Fruit fly (Drosophila melanogaster) whole organism, pupa: ENCODE measurements around the gene SelT.

Source experiments
- CG10348 ChIP-seq: fragments of 200-800 bp; sonication (Bioruptor generic); IDR thresholded peaks from 2 replicates; pipeline ENCODE4 v1.3.6; 2022; ENCODE audit warnings: missing biosample characterization, missing genetic modification characterization
- CG12605 ChIP-seq: fragments of 200-800 bp; sonication (Bioruptor generic); IDR thresholded peaks from 2 replicates; pipeline ENCODE4 v1.3.6; 2022; ENCODE audit warnings: missing biosample characterization, missing genetic modification characterization
- CG13204 ChIP-seq: fragments of 200-800 bp; sonication (Bioruptor generic); optimal IDR thresholded peaks from 2 replicates; lab custom pipeline; 2018; ENCODE audit warnings: missing biosample characterization, mild to moderate bottlenecking, missing genetic modification characterization, moderate library complexity
- CG14655 ChIP-seq: fragments of 200-800 bp; sonication (Bioruptor generic); optimal IDR thresholded peaks from 3 replicates; lab custom pipeline; 2017; ENCODE audit warnings: mild to moderate bottlenecking, missing biosample characterization, missing genetic modification reagents, missing genetic modification characterization
- CG15710 ChIP-seq: fragments of 200-800 bp; sonication (Bioruptor generic); optimal IDR thresholded peaks from 2 replicates; lab custom pipeline; 2018; ENCODE audit warnings: missing biosample characterization, mild to moderate bottlenecking, missing genetic modification characterization, moderate library complexity
- CG17806 ChIP-seq: fragments of 200-800 bp; sonication (Bioruptor generic); optimal IDR thresholded peaks from 2 replicates; lab custom pipeline; 2018; ENCODE audit warnings: missing biosample characterization, mild to moderate bottlenecking, missing genetic modification characterization, moderate library complexity
- CG32121 ChIP-seq: fragments of 200-800 bp; sonication (Bioruptor generic); IDR thresholded peaks from 2 replicates; pipeline ENCODE4 v1.3.6; 2022; ENCODE audit warnings: missing biosample characterization, missing genetic modification characterization
- CG34367 ChIP-seq: fragments of 200-800 bp; sonication (Bioruptor generic); optimal IDR thresholded peaks from 2 replicates; lab custom pipeline; 2018; ENCODE audit warnings: missing biosample characterization, mild to moderate bottlenecking, missing genetic modification characterization
- CG4496 ChIP-seq: fragments of 200-800 bp; sonication (Bioruptor generic); IDR thresholded peaks from 3 replicates; pipeline ENCODE4 v1.3.6; 2022; ENCODE audit warnings: missing biosample characterization, missing genetic modification characterization
- CG8159 ChIP-seq: fragments of 200-800 bp; sonication (Bioruptor generic); optimal IDR thresholded peaks from 3 replicates; lab custom pipeline; 2018; ENCODE audit warnings: missing biosample characterization, mild to moderate bottlenecking, missing genetic modification characterization, moderate library complexity
- CG8301 ChIP-seq: fragments of 200-800 bp; sonication (Bioruptor generic); optimal IDR thresholded peaks from 2 replicates; lab custom pipeline; 2018; ENCODE audit warnings: missing biosample characterization, mild to moderate bottlenecking, missing genetic modification characterization
- CG9948 ChIP-seq: fragments of 200-800 bp; sonication (Bioruptor generic); optimal IDR thresholded peaks from 2 replicates; lab custom pipeline; 2018; ENCODE audit warnings: missing biosample characterization, mild to moderate bottlenecking, missing genetic modification characterization, moderate library complexity
- D1 ChIP-seq: fragments of 200-800 bp; sonication (Bioruptor generic); optimal IDR thresholded peaks from 2 replicates; lab custom pipeline; 2018; ENCODE audit warnings: missing biosample characterization, mild to moderate bottlenecking, missing genetic modification characterization, moderate library complexity
- EcR ChIP-seq: fragments of 200-800 bp; sonication (Bioruptor generic); optimal IDR thresholded peaks from 3 replicates; lab custom pipeline; 2019; ENCODE audit warnings: missing biosample characterization, missing genetic modification characterization, mild to moderate bottlenecking, moderate library complexity, missing genetic modification reagents
- Ets98B ChIP-seq: fragments of 200-800 bp; sonication (Bioruptor generic); IDR thresholded peaks from 2 replicates; pipeline ENCODE4 v1.3.6; 2022; ENCODE audit warnings: missing biosample characterization, missing genetic modification characterization
- Pif1A ChIP-seq: fragments of 200-800 bp; sonication (Bioruptor generic); optimal IDR thresholded peaks from 3 replicates; lab custom pipeline; 2016; ENCODE audit warnings: missing biosample characterization, missing genetic modification characterization
- Pif1B ChIP-seq: fragments of 200-800 bp; sonication (Bioruptor generic); optimal IDR thresholded peaks from 3 replicates; lab custom pipeline; 2016; ENCODE audit warnings: missing biosample characterization, missing genetic modification characterization
- Snoo ChIP-seq: fragments of 200-800 bp; sonication (Bioruptor generic); optimal IDR thresholded peaks from 3 replicates; lab custom pipeline; 2017; ENCODE audit warnings: missing biosample characterization, mild to moderate bottlenecking, missing genetic modification characterization, inconsistent platforms
- fd96Ca ChIP-seq: fragments of 200-800 bp; sonication (Bioruptor generic); IDR thresholded peaks from 3 replicates; pipeline ENCODE4 v1.3.6; 2022; ENCODE audit warnings: missing biosample characterization, missing genetic modification characterization
- gl ChIP-seq: fragments of 200-800 bp; sonication (Bioruptor generic); optimal IDR thresholded peaks from 2 replicates; lab custom pipeline; 2018; ENCODE audit warnings: missing biosample characterization, mild to moderate bottlenecking, missing genetic modification characterization
- rn ChIP-seq: fragments of 200-800 bp; sonication (Bioruptor generic); IDR thresholded peaks from 2 replicates; pipeline ENCODE4 v1.3.6; 2022; ENCODE audit warnings: missing biosample characterization, missing genetic modification characterization

SelT gene

dm6 chr2L:5028091-5028490 is 17.4 kb downstream of the SelT start, which contains the start of gene vkg:
Gene vkg, minus strand, starts transcription at chr2L:5028191.
- TF ChIP-seq CG14655 (no peak), CG34367 (tag; lab: Kevin White, UChicago) (no peak), EcR (no peak), Snoo (no peak), CG8301 (tag; lab: Kevin White, UChicago) (no peak), CG8159 (tag; lab: Kevin White, UChicago) (no peak), CG9948 (tag; lab: Kevin White, UChicago) (no peak), D1 (tag; lab: Kevin White, UChicago) (no peak), CG10348 (GFP tag; lab: Robert Waterston, UW) (no peak), CG4496 (GFP tag; lab: Robert Waterston, UW) (no peak), CG15710 (tag; lab: Kevin White, UChicago) (no peak), Ets98B (GFP tag; lab: Robert Waterston, UW) (no peak), rn (no peak), CG32121 (no peak), Pif1A (GFP tag; lab: Kevin White, UChicago) (no peak), gl (tag; lab: Kevin White, UChicago) (no peak), CG13204 (GFP tag; lab: Kevin White, UChicago) (no peak), fd96Ca (GFP tag; lab: Robert Waterston, UW) (no peak)

- TF ChIP-seq gl (tag; lab: Kevin White, UChicago) (no peak), CG10348 (GFP tag; lab: Robert Waterston, UW) (no peak), CG12605 (no peak), CG32121 (no peak), CG17806 (no peak), D1 (tag; lab: Kevin White, UChicago) (no peak), CG13204 (GFP tag; lab: Kevin White, UChicago) (no peak), CG4496 (GFP tag; lab: Robert Waterston, UW) (no peak), CG8159 (tag; lab: Kevin White, UChicago) (no peak), fd96Ca (GFP tag; lab: Robert Waterston, UW) (no peak), CG14655 (no peak), rn (no peak), CG9948 (tag; lab: Kevin White, UChicago) (no peak), CG34367 (tag; lab: Kevin White, UChicago) (no peak), EcR (no peak), CG15710 (tag; lab: Kevin White, UChicago) (no peak)
Measured at dm6 chr2L:5029049-5029808, 18.5 kb downstream of the SelT start, which contains the start of gene Col4a1. Gene Col4a1, plus strand, starts transcription at chr2L:5029609.

dm6 chr2L:5029809-5030108 is 19.0 kb downstream of the SelT start:
- TF ChIP-seq CG15710 (tag; lab: Kevin White, UChicago): no peak
- no peak for TF ChIP-seq CG34367 (tag; lab: Kevin White, UChicago)
- no peak for TF ChIP-seq gl (tag; lab: Kevin White, UChicago)
- TF ChIP-seq Ets98B (GFP tag; lab: Robert Waterston, UW): no peak
- TF ChIP-seq CG17806: no peak
- no peak for TF ChIP-seq fd96Ca (GFP tag; lab: Robert Waterston, UW)
- no peak for TF ChIP-seq CG9948 (tag; lab: Kevin White, UChicago)
- no peak for TF ChIP-seq CG32121
- TF ChIP-seq Pif1B (GFP tag; lab: Kevin White, UChicago): no peak
- TF ChIP-seq CG4496 (GFP tag; lab: Robert Waterston, UW): no peak
- TF ChIP-seq Pif1A (GFP tag; lab: Kevin White, UChicago): no peak
- TF ChIP-seq, all 21 proteins: peak for 0

dm6 chr2L:5030535-5030934 is 19.8 kb downstream of the SelT start:
- TF ChIP-seq CG9948 (tag; lab: Kevin White, UChicago) (no peak), Snoo (no peak), fd96Ca (GFP tag; lab: Robert Waterston, UW) (no peak), CG14655 (no peak), CG8159 (tag; lab: Kevin White, UChicago) (no peak), CG34367 (tag; lab: Kevin White, UChicago) (no peak), EcR (no peak), CG32121 (no peak), CG4496 (GFP tag; lab: Robert Waterston, UW) (no peak), Pif1A (GFP tag; lab: Kevin White, UChicago) (no peak)

- no peak for TF ChIP-seq Pif1A (GFP tag; lab: Kevin White, UChicago)
- no peak for TF ChIP-seq CG4496 (GFP tag; lab: Robert Waterston, UW)
- TF ChIP-seq CG17806: no peak
- TF ChIP-seq CG14655: no peak
- TF ChIP-seq CG8159 (tag; lab: Kevin White, UChicago): no peak
- no peak for TF ChIP-seq CG8301 (tag; lab: Kevin White, UChicago)
- TF ChIP-seq Ets98B (GFP tag; lab: Robert Waterston, UW): no peak
- TF ChIP-seq CG12605: no peak
- no peak for TF ChIP-seq gl (tag; lab: Kevin White, UChicago)
- no peak for TF ChIP-seq Snoo
- TF ChIP-seq CG10348 (GFP tag; lab: Robert Waterston, UW): no peak
Measured at dm6 chr2L:5031399-5031798, 20.7 kb downstream of the SelT start.

- no peak for TF ChIP-seq CG9948 (tag; lab: Kevin White, UChicago)
- no peak for TF ChIP-seq CG12605
- TF ChIP-seq D1 (tag; lab: Kevin White, UChicago): no peak
- no peak for TF ChIP-seq Ets98B (GFP tag; lab: Robert Waterston, UW)
Measured at dm6 chr2L:5031886-5032285, 21.2 kb downstream of the SelT start.
